Worm (Caenorhabditis elegans) whole organism, early embryonic: ENCODE measurements around the gene F54G2.1.

ENCODE experiments used
- B0310.2 ChIP-seq: sonication (generic microtip); optimal IDR thresholded peaks from 2 replicates; lab custom pipeline; 2016; ENCODE audit warnings: mild to moderate bottlenecking, missing genetic modification characterization, missing compliant biosample characterization
- F13C5.2 ChIP-seq: sonication (generic microtip); optimal IDR thresholded peaks from 2 replicates; lab custom pipeline; 2017; ENCODE audit warnings: mild to moderate bottlenecking, missing genetic modification characterization, inconsistent platforms, missing compliant biosample characterization
- aly-1 ChIP-seq: sonication (generic microtip); optimal IDR thresholded peaks from 2 replicates; lab custom pipeline; 2016; ENCODE audit warnings: missing genetic modification characterization, missing compliant biosample characterization
- ama-1 ChIP-seq: fragments of 150-350 bp; optimal IDR thresholded peaks from 2 replicates; lab custom pipeline; 2014
- ceh-13 ChIP-seq: fragments of 200-800 bp; sonication (Bioruptor generic); optimal IDR thresholded peaks from 2 replicates; lab custom pipeline; 2018; ENCODE audit warnings: mild to moderate bottlenecking, missing genetic modification characterization, missing compliant biosample characterization
- ceh-36 ChIP-seq: sonication (generic microtip); optimal IDR thresholded peaks from 2 replicates; lab custom pipeline; 2016; ENCODE audit warnings: missing genetic modification characterization, inconsistent platforms, missing compliant biosample characterization
- ets-7 ChIP-seq: sonication (generic microtip); optimal IDR thresholded peaks from 2 replicates; lab custom pipeline; 2016; ENCODE audit warnings: missing genotype, missing genetic modification characterization, missing compliant biosample characterization
- flt-1 ChIP-seq: fragments of 200-800 bp; sonication (Bioruptor generic); IDR thresholded peaks from 2 replicates; pipeline ENCODE4 v1.3.6; 2022; ENCODE audit warnings: missing genetic modification characterization, missing compliant biosample characterization
- hmbx-1 ChIP-seq: sonication (generic microtip); optimal IDR thresholded peaks from 2 replicates; lab custom pipeline; 2016; ENCODE audit warnings: mild to moderate bottlenecking, missing genetic modification characterization, missing compliant biosample characterization
- hmg-4 ChIP-seq: fragments of 200-800 bp; sonication (Bioruptor generic); optimal IDR thresholded peaks from 2 replicates; lab custom pipeline; 2018; ENCODE audit warnings: mild to moderate bottlenecking, missing genetic modification characterization, missing compliant biosample characterization
- hnd-1 ChIP-seq: sonication (generic microtip); optimal IDR thresholded peaks from 2 replicates; lab custom pipeline; 2016; ENCODE audit warnings: missing genetic modification characterization, missing compliant biosample characterization
- pes-1 ChIP-seq: fragments of 200-800 bp; sonication (Bioruptor generic); IDR thresholded peaks from 2 replicates; pipeline ENCODE4 v1.3.6; 2022; ENCODE audit warnings: missing genetic modification reagents, missing genetic modification characterization, missing compliant biosample characterization
- scrt-1 ChIP-seq: fragments of 200-800 bp; sonication (Bioruptor generic); IDR thresholded peaks from 2 replicates; pipeline ENCODE4 v1.3.6; 2022; ENCODE audit warnings: missing genetic modification characterization, missing compliant biosample characterization
- sea-1 ChIP-seq: fragments of 200-800 bp; sonication (Bioruptor generic); conservative IDR thresholded peaks from 2 replicates; pipeline ENCODE4 v1.3.6; 2022; ENCODE audit warnings: missing genetic modification characterization, missing compliant biosample characterization
- tbx-11 ChIP-seq: fragments of 200-800 bp; sonication (Bioruptor generic); IDR thresholded peaks from 2 replicates; pipeline ENCODE4 v1.3.6; 2022; ENCODE audit warnings: missing genetic modification characterization, missing compliant biosample characterization
- tbx-37 ChIP-seq: fragments of 200-800 bp; sonication (Bioruptor generic); conservative IDR thresholded peaks from 2 replicates; pipeline ENCODE4 v1.3.6; 2022; ENCODE audit warnings: missing genetic modification reagents, missing genetic modification characterization, missing compliant biosample characterization
- tra-4 ChIP-seq: sonication (generic microtip); optimal IDR thresholded peaks from 2 replicates; lab custom pipeline; 2017; ENCODE audit warnings: missing genetic modification characterization, missing compliant biosample characterization

F54G2.1 gene

DNA sequence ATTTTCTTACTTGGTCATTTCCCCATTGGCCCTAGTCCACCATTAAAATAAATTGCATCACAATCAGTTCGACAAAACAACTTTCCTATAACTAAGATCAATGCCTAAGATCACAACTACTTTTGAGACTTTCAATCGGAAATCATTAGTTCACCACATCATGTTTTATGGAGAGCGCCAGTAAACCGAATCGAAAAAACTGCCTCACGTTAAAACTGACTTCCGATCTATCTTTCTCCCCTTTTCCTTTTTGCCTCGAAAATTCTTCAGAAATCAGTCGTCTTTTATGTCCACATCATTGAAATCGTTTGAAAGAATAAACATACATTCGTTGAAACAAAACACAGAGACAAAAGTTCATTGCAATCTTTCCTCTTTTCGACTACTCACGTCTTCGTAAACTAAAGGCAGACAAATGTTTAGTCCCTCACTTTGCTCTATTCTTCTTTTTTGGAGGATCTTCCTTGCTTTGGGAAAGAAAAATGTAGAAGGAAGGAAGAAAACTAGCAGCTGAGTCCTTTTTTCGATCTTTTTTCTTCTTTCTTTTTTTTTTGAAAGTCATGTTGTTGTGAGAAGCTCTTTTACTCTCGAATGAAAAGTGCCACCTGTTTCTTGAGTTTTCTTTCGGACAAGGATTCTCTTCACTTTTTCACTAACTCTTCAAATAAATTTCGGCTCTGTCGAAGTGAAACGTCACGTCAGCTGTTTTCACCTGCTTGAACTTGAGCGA, 69.0 kb downstream of the F54G2.1 start:
- no peak for TF ChIP-seq hmbx-1
- TF ChIP-seq sea-1 (GFP tag; lab: Robert Waterston, UW), result no peak
- no peak for TF ChIP-seq tbx-11
- TF ChIP-seq ceh-36 (tag; lab: Kevin White, UChicago), result no peak
- no peak for TF ChIP-seq hnd-1 (tag; lab: Kevin White, UChicago)
- no peak for TF ChIP-seq ets-7 (tag; lab: Kevin White, UChicago)

DNA sequence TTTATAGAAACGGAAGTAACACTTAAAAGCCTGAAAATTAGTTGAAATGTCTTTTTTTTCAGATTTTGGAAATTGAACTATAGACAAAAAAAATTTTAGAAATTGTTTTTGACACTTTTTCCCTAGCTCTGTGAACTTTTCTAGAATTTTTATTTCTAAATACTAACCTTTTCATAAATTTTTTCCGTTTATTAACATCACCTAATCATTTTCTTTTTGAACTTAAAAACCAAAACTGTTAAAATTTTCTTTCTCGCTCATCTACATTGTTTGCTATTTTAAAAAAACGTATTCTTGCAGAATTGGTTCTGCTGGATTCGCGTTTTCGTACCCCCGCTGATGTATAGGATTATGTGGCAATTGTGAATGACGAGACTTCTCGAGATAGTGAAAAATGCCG, 70.5 kb downstream of the F54G2.1 start, which contains the start of the genes nhr-40 and T03G6.7:
Gene nhr-40 (plus strand): TSS at position 301 of the 400 bp plus-strand sequence.
Gene T03G6.7 (plus strand): TSS at position 337 of the 400 bp plus-strand sequence.
- TF ChIP-seq ets-7 (tag; lab: Kevin White, UChicago) (no peak), hnd-1 (tag; lab: Kevin White, UChicago) (no peak), ceh-36 (tag; lab: Kevin White, UChicago) (no peak), scrt-1 (GFP tag; lab: Robert Waterston, UW) (no peak), pes-1 (GFP tag; lab: Robert Waterston, UW) (no peak), aly-1 (no peak), tbx-37 (GFP tag; lab: Robert Waterston, UW) (no peak), ama-1 (lab: Kevin White, UChicago) (no peak), ceh-13 (GFP tag; lab: Kevin White, UChicago) (no peak), F13C5.2 (tag; lab: Kevin White, UChicago) (no peak), tra-4 (tag; lab: Kevin White, UChicago) (no peak), sea-1 (GFP tag; lab: Robert Waterston, UW) (no peak), tbx-11 (no peak), flt-1 (no peak), B0310.2 (no peak), hmbx-1 (no peak), hmg-4 (GFP tag; lab: Kevin White, UChicago) (no peak)

DNA sequence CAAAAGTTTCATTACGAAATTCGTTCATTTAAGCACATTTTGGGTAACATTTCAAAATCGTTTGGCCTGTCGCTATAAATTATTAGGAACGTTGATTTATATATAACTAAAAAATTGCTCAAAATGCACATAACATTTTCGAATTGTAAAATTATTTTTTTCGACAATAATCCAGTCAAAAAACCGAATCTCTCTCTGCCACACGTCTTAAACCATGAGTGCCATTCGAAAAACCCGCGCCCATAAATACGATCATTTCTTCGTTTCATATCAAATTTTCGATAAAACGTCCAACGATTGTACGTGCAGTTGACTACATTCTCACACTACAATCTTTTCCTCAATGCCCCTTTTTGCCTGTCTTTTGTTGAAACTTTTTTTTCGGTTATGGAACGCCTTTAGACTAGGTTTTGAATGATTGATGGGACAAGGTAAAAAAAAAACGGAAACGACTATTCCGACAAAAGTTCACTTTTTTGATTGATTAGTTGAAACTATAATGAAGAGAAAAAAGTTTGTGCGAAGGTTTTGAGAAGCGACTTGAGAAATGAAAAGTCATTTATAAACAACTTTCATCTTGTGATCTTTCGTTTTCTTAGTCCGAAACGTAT, 71.4 kb downstream of the F54G2.1 start:
- TF ChIP-seq aly-1 (no peak), pes-1 (GFP tag; lab: Robert Waterston, UW) (no peak), tra-4 (tag; lab: Kevin White, UChicago) (no peak), hnd-1 (tag; lab: Kevin White, UChicago) (no peak), F13C5.2 (tag; lab: Kevin White, UChicago) (no peak), hmg-4 (GFP tag; lab: Kevin White, UChicago) (no peak), flt-1 (no peak)

DNA sequence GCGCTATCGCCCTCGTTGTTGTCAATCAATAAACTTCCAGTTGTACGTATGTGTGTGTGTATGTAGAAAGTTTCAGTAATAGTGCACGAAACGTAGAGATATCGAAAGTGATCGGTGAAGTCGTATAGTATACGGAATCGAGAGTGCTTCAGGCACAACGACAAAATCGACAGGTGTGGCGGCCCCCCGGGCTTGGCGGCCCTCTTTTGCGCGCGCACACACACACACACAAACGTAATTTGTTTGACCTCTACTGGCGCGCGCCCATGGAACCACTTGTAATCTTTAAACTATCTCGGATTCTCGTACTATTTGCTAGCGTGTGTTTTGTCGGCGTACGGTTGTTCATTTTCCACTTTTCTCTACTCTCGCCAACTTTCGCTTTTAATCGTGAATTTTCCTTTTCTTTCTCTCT, 72.6 kb downstream of the F54G2.1 start:
- TF ChIP-seq tra-4 (tag; lab: Kevin White, UChicago), result no peak
- TF ChIP-seq aly-1, result no peak
- no peak for TF ChIP-seq scrt-1 (GFP tag; lab: Robert Waterston, UW)
- no peak for TF ChIP-seq hmbx-1
- TF ChIP-seq pes-1 (GFP tag; lab: Robert Waterston, UW), result no peak

DNA sequence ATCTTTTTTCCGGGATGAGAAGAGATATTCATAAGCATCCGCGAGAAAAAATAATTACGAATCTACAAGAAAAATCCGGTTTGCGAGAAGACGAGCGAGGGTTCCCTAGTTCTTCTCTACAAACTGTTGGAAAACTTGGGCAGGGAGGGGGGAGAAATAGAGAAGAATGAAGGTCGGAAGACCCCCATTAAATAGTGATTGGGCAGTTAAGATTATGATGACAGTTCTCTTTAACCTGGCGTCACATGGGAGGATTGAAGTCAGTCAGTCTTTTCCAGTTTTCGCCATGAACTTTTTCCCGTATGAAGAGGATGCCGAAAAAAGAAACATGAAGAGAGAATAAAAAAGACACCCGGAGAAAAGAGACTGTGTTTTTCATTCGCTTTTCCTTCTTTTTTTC, 73.4 kb downstream of the F54G2.1 start:
- TF ChIP-seq tbx-37 (GFP tag; lab: Robert Waterston, UW) (no peak), ceh-36 (tag; lab: Kevin White, UChicago) (no peak), sea-1 (GFP tag; lab: Robert Waterston, UW) (no peak)

DNA sequence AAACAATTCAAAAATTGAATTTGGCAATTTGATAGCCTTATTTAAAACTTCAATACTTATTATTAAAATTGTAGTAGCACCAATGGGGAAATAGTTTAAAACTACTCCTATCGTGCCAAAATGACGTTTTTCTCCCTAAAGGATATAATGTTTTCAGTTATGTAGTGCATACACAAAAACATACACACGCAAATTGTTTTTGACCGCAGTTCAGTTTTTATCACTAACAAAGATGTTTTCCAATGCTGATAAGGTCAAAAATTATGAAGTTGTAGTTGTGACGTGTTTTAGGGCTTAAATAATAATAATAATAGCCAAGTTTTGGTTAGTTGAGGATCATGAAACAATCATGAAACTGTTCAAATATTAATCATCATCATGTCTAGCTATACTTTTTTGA, 74.2 kb downstream of the F54G2.1 start:
- no peak for TF ChIP-seq scrt-1 (GFP tag; lab: Robert Waterston, UW)
- TF ChIP-seq tbx-11, result no peak
- TF ChIP-seq B0310.2, result no peak
- no peak for TF ChIP-seq flt-1
- TF ChIP-seq hmg-4 (GFP tag; lab: Kevin White, UChicago), result no peak
- TF ChIP-seq aly-1, result no peak
- TF ChIP-seq hnd-1 (tag; lab: Kevin White, UChicago), result no peak
- TF ChIP-seq ets-7 (tag; lab: Kevin White, UChicago), result no peak

DNA sequence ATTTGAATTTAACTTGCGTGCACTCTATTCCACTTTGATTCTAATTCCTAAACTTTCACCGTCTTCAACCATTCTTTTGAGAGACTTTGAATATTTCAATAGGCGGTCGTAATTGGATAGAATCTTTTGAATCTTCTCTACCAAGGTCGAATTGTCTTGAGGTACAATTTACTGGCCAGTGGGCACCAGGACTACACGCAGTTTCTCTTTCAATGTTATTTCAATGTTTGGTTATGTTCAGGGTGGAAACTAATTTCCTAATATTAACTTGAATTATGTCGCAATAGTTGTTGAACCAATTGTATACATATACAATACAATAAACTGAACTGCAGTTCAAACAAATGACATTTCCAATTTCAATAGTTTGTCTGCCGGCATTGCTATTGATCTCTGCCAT, 76.2 kb downstream of the F54G2.1 start:
- TF ChIP-seq tbx-11, result no peak

DNA sequence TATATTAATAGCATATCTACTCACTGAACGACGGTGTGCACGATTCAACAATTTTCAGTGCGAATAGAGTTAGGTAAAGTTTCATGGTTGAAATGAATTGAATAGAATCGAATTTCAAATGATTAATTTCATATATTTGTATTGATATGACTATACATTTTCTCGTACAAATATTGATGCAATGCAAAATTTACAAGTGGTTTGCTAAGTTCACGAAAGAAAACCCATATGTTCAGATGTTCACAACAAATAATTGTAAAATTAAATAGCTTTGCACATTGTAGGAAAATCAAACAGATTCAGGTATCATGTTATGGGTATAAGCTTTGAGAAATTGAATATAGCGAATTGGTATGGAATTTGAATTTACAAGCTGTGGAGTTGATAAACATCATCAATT, 78.5 kb downstream of the F54G2.1 start, which contains the start of gene H01M10.2:
Gene H01M10.2 (minus strand): TSS at position 101 of the 400 bp plus-strand sequence.
- no peak for TF ChIP-seq B0310.2
- TF ChIP-seq flt-1, result no peak
- TF ChIP-seq hnd-1 (tag; lab: Kevin White, UChicago), result no peak
- TF ChIP-seq sea-1 (GFP tag; lab: Robert Waterston, UW), result no peak
- TF ChIP-seq F13C5.2 (tag; lab: Kevin White, UChicago), result no peak
- no peak for TF ChIP-seq hmbx-1
- no peak for TF ChIP-seq tbx-37 (GFP tag; lab: Robert Waterston, UW)
- no peak for TF ChIP-seq ama-1 (lab: Kevin White, UChicago)
- no peak for TF ChIP-seq ceh-36 (tag; lab: Kevin White, UChicago)
- no peak for TF ChIP-seq tra-4 (tag; lab: Kevin White, UChicago)
- no peak for TF ChIP-seq tbx-11
- TF ChIP-seq hmg-4 (GFP tag; lab: Kevin White, UChicago), result no peak
- no peak for TF ChIP-seq ceh-13 (GFP tag; lab: Kevin White, UChicago)
- no peak for TF ChIP-seq pes-1 (GFP tag; lab: Robert Waterston, UW)
- TF ChIP-seq scrt-1 (GFP tag; lab: Robert Waterston, UW), result no peak
- no peak for TF ChIP-seq ets-7 (tag; lab: Kevin White, UChicago)
- TF ChIP-seq aly-1, result no peak
